Worm (Caenorhabditis elegans): Measurements from ENCODE around the gene C07H6.2.

C07H6.2 gene

ce11 chrIII:7542037-7542436 lies 21.2 kb downstream of the C07H6.2 start:
- TF ChIP-seq hnd-1 (tag; optimal IDR thresholded peaks at IDR 0.05) (no peak), tbx-37 (GFP tag; conservative IDR thresholded peaks at IDR 0.05) (no peak), tbx-11 (GFP tag; IDR thresholded peaks at IDR 0.05) (no peak), ets-7 (tag; optimal IDR thresholded peaks at IDR 0.05) (no peak), scrt-1 (GFP tag; IDR thresholded peaks at IDR 0.05) (no peak), pes-1 (GFP tag; IDR thresholded peaks at IDR 0.05) (no peak), F13C5.2 (tag; optimal IDR thresholded peaks at IDR 0.05) (no peak), ceh-13 (GFP tag; optimal IDR thresholded peaks at IDR 0.05) (no peak), aly-1 (tag; optimal IDR thresholded peaks at IDR 0.05) (no peak), sea-1 (GFP tag; conservative IDR thresholded peaks at IDR 0.05) (no peak), flt-1 (GFP tag; IDR thresholded peaks at IDR 0.05) (no peak), hmbx-1 (tag; optimal IDR thresholded peaks at IDR 0.05) (no peak), hmg-4 (GFP tag; optimal IDR thresholded peaks at IDR 0.05) (no peak), B0310.2 (tag; optimal IDR thresholded peaks at IDR 0.05) (no peak)

- TF ChIP-seq B0310.2 (tag; optimal IDR thresholded peaks at IDR 0.05) = no peak
- TF ChIP-seq ceh-36 (tag; optimal IDR thresholded peaks at IDR 0.05) = no peak
- TF ChIP-seq hmbx-1 (tag; optimal IDR thresholded peaks at IDR 0.05) = no peak
Observed at ce11 chrIII:7544211-7544610, 23.4 kb downstream of the C07H6.2 start.

- TF ChIP-seq B0310.2 (tag; optimal IDR thresholded peaks at IDR 0.05) (no peak), aly-1 (tag; optimal IDR thresholded peaks at IDR 0.05) (no peak), F13C5.2 (tag; optimal IDR thresholded peaks at IDR 0.05) (no peak), tbx-37 (GFP tag; conservative IDR thresholded peaks at IDR 0.05) (no peak), sea-1 (GFP tag; conservative IDR thresholded peaks at IDR 0.05) (no peak), ceh-13 (GFP tag; optimal IDR thresholded peaks at IDR 0.05) (no peak), flt-1 (GFP tag; IDR thresholded peaks at IDR 0.05) (no peak), ceh-36 (tag; optimal IDR thresholded peaks at IDR 0.05) (peak; percentile 53)
Observed at ce11 chrIII:7545189-7545588, 24.4 kb downstream of the C07H6.2 start.

ce11 chrIII:7548963-7549362 lies 28.2 kb downstream of the C07H6.2 start:
- TF ChIP-seq hnd-1 (tag; optimal IDR thresholded peaks at IDR 0.05) = no peak
- TF ChIP-seq scrt-1 (GFP tag; IDR thresholded peaks at IDR 0.05) = no peak
- no peak for TF ChIP-seq flt-1 (GFP tag; IDR thresholded peaks at IDR 0.05)
- no peak for TF ChIP-seq ets-7 (tag; optimal IDR thresholded peaks at IDR 0.05)
- no peak for TF ChIP-seq tbx-11 (GFP tag; IDR thresholded peaks at IDR 0.05)
- TF ChIP-seq hmbx-1 (tag; optimal IDR thresholded peaks at IDR 0.05) = no peak
- TF ChIP-seq tbx-37 (GFP tag; conservative IDR thresholded peaks at IDR 0.05) = no peak

- TF ChIP-seq ceh-13 (GFP tag; optimal IDR thresholded peaks at IDR 0.05) = peak; percentile 13
- TF ChIP-seq F13C5.2 (tag; optimal IDR thresholded peaks at IDR 0.05) = no peak
Observed at ce11 chrIII:7550979-7551378, 30.2 kb downstream of the C07H6.2 start.

- no peak for TF ChIP-seq ceh-13 (GFP tag; optimal IDR thresholded peaks at IDR 0.05)
- no peak for TF ChIP-seq pes-1 (GFP tag; IDR thresholded peaks at IDR 0.05)
- TF ChIP-seq scrt-1 (GFP tag; IDR thresholded peaks at IDR 0.05) = no peak
- TF ChIP-seq B0310.2 (tag; optimal IDR thresholded peaks at IDR 0.05) = no peak
- TF ChIP-seq hnd-1 (tag; optimal IDR thresholded peaks at IDR 0.05) = no peak
- no peak for TF ChIP-seq ets-7 (tag; optimal IDR thresholded peaks at IDR 0.05)
- TF ChIP-seq tra-4 (tag; optimal IDR thresholded peaks at IDR 0.05) = no peak
- TF ChIP-seq tbx-37 (GFP tag; conservative IDR thresholded peaks at IDR 0.05) = no peak
- no peak for TF ChIP-seq sea-1 (GFP tag; conservative IDR thresholded peaks at IDR 0.05)
- no peak for TF ChIP-seq aly-1 (tag; optimal IDR thresholded peaks at IDR 0.05)
- no peak for TF ChIP-seq F13C5.2 (tag; optimal IDR thresholded peaks at IDR 0.05)
- no peak for TF ChIP-seq ama-1 (optimal IDR thresholded peaks at IDR 0.05)
- no peak for TF ChIP-seq hmbx-1 (tag; optimal IDR thresholded peaks at IDR 0.05)
- no peak for TF ChIP-seq hmg-4 (GFP tag; optimal IDR thresholded peaks at IDR 0.05)
- TF ChIP-seq flt-1 (GFP tag; IDR thresholded peaks at IDR 0.05) = no peak
- TF ChIP-seq tbx-11 (GFP tag; IDR thresholded peaks at IDR 0.05) = no peak
- TF ChIP-seq ceh-36 (tag; optimal IDR thresholded peaks at IDR 0.05) = no peak
Observed at ce11 chrIII:7552859-7553258, 32.0 kb downstream of the C07H6.2 start.

- TF ChIP-seq tbx-37 (GFP tag; conservative IDR thresholded peaks at IDR 0.05) (no peak), ets-7 (tag; optimal IDR thresholded peaks at IDR 0.05) (no peak), sea-1 (GFP tag; conservative IDR thresholded peaks at IDR 0.05) (no peak), ama-1 (optimal IDR thresholded peaks at IDR 0.05) (no peak), ceh-36 (tag; optimal IDR thresholded peaks at IDR 0.05) (no peak), scrt-1 (GFP tag; IDR thresholded peaks at IDR 0.05) (no peak), tra-4 (tag; optimal IDR thresholded peaks at IDR 0.05) (no peak), hnd-1 (tag; optimal IDR thresholded peaks at IDR 0.05) (no peak), flt-1 (GFP tag; IDR thresholded peaks at IDR 0.05) (no peak), tbx-11 (GFP tag; IDR thresholded peaks at IDR 0.05) (no peak), aly-1 (tag; optimal IDR thresholded peaks at IDR 0.05) (no peak)
Observed at ce11 chrIII:7553693-7554226, 33.0 kb downstream of the C07H6.2 start.

ce11 chrIII:7554697-7555145 lies 33.9 kb downstream of the C07H6.2 start:
- TF ChIP-seq ceh-13 (GFP tag; optimal IDR thresholded peaks at IDR 0.05) (peak; percentile 61), pes-1 (GFP tag; IDR thresholded peaks at IDR 0.05) (no peak), scrt-1 (GFP tag; IDR thresholded peaks at IDR 0.05) (no peak), tbx-11 (GFP tag; IDR thresholded peaks at IDR 0.05) (0 out of 2 replicates have a peak, but pooled peaks have one; percentile 40), sea-1 (GFP tag; conservative IDR thresholded peaks at IDR 0.05) (0 out of 2 replicates have a peak, but pooled peaks have one; percentile 45), tra-4 (tag; optimal IDR thresholded peaks at IDR 0.05) (no peak), hmg-4 (GFP tag; optimal IDR thresholded peaks at IDR 0.05) (peak; percentile 32)

All from whole organism, early embryonic.